Worm (Caenorhabditis elegans): Measurements from ENCODE around the gene C25F9.12.

DNA sequence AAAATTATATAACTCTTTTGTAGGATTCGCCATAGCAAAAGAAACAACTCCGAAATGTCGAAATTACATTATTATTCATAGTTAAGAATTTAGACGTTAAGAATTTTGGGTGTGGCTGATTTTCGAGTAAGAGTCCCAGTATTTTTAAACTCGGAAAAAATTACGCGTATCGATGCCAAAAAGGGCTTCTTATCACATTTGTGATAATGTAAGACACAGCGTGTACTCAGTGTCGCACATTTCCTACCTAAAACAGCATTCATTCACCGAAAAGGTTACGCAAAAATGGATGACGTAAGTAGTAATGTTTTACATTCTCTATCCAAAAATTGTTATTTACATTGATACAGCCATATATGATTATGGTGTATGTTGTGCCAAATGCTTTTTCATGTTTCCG is 46.8 kb upstream of the C25F9.12 start, which contains the start of gene M04C3.5:
- TF ChIP-seq ztf-23 (GFP tag; IDR thresholded peaks at IDR 0.05) (no peak), tab-1 (GFP tag; IDR thresholded peaks at IDR 0.05) (no peak), flt-1 (GFP tag; IDR thresholded peaks at IDR 0.05) (no peak)

All from whole organism, midembryonic.